Fruit fly (Drosophila melanogaster) whole organism, adult: ENCODE results near the gene Bicra.

Experiments
- CG11617 ChIP-seq: fragments of 200-800 bp; sonication (Bioruptor generic); optimal IDR thresholded peaks from 2 replicates; lab custom pipeline; 2017; ENCODE audit warnings: mild to moderate bottlenecking, missing biosample characterization, missing genetic modification reagents, missing genetic modification characterization
- CG12768 ChIP-seq: fragments of 200-800 bp; sonication (Bioruptor generic); optimal IDR thresholded peaks from 2 replicates; lab custom pipeline; 2017; ENCODE audit warnings: missing biosample characterization, missing genetic modification characterization, mild to moderate bottlenecking, moderate library complexity, missing genetic modification reagents
- CG14711 ChIP-seq: fragments of 200-800 bp; sonication (Bioruptor generic); optimal IDR thresholded peaks from 2 replicates; lab custom pipeline; 2018; ENCODE audit warnings: missing biosample characterization, mild to moderate bottlenecking, missing genetic modification characterization, moderate library complexity
- CG1620 ChIP-seq: fragments of 200-800 bp; sonication (Bioruptor generic); optimal IDR thresholded peaks from 2 replicates; lab custom pipeline; 2016; ENCODE audit warnings: missing biosample characterization, missing genetic modification characterization
- CG33017 ChIP-seq: fragments of 200-800 bp; sonication (Bioruptor generic); optimal IDR thresholded peaks from 2 replicates; lab custom pipeline; 2018; ENCODE audit warnings: missing biosample characterization, mild to moderate bottlenecking, missing genetic modification characterization, moderate library complexity
- CG5204 ChIP-seq: fragments of 200-800 bp; sonication (Bioruptor generic); optimal IDR thresholded peaks from 2 replicates; lab custom pipeline; 2016; ENCODE audit warnings: missing biosample characterization, missing genetic modification characterization
- CG7045 ChIP-seq: fragments of 200-800 bp; sonication (Bioruptor generic); optimal IDR thresholded peaks from 2 replicates; lab custom pipeline; 2017; ENCODE audit warnings: missing biosample characterization, mild to moderate bottlenecking, missing genetic modification characterization
- CG7101 ChIP-seq: fragments of 200-800 bp; sonication (Bioruptor generic); optimal IDR thresholded peaks from 2 replicates; lab custom pipeline; 2018; ENCODE audit warnings: missing biosample characterization, mild to moderate bottlenecking, missing genetic modification characterization, moderate library complexity
- Clk ChIP-seq: fragments of 200-800 bp; sonication (Bioruptor generic); optimal IDR thresholded peaks from 2 replicates; lab custom pipeline; 2017; ENCODE audit warnings: missing biosample characterization, missing genetic modification characterization
- Crg-1 ChIP-seq: fragments of 200-800 bp; sonication (Bioruptor generic); optimal IDR thresholded peaks from 2 replicates; lab custom pipeline; 2016; ENCODE audit warnings: missing biosample characterization, missing genetic modification characterization
- Hr96 ChIP-seq: fragments of 200-800 bp; sonication (Bioruptor generic); optimal IDR thresholded peaks from 2 replicates; lab custom pipeline; 2016; ENCODE audit warnings: missing biosample characterization, missing genetic modification characterization
- Mnt ChIP-seq: fragments of 200-800 bp; sonication (Bioruptor generic); optimal IDR thresholded peaks from 2 replicates; lab custom pipeline; 2016; ENCODE audit warnings: missing biosample characterization, mild to moderate bottlenecking, missing genetic modification characterization
- bab1 ChIP-seq: fragments of 200-800 bp; sonication (Bioruptor generic); optimal IDR thresholded peaks from 3 replicates; lab custom pipeline; 2019; ENCODE audit warnings: missing biosample characterization, mild to moderate bottlenecking, missing genetic modification characterization, moderate library complexity
- cic ChIP-seq: fragments of 200-800 bp; sonication (Bioruptor generic); optimal IDR thresholded peaks from 2 replicates; lab custom pipeline; 2017; ENCODE audit warnings: missing biosample characterization, mild to moderate bottlenecking, missing genetic modification characterization, moderate library complexity
- cnc ChIP-seq, 2 experiments: fragments of >200 bp; optimal IDR thresholded peaks; 2 replicates each; lab custom pipeline; 2017
- kay ChIP-seq: fragments of 200-800 bp; sonication (Bioruptor generic); peaks from one replicate; lab custom pipeline; 2016; ENCODE audit warnings: missing biosample characterization, missing genetic modification characterization, borderline replicate concordance
- ovo ChIP-seq: fragments of 200-800 bp; sonication (Bioruptor generic); optimal IDR thresholded peaks from 2 replicates; lab custom pipeline; 2016; ENCODE audit warnings: missing biosample characterization, missing genetic modification characterization
- pad ChIP-seq: fragments of 200-800 bp; sonication (Bioruptor generic); optimal IDR thresholded peaks from 3 replicates; lab custom pipeline; 2017; ENCODE audit warnings: missing biosample characterization, missing genetic modification characterization, mild to moderate bottlenecking, moderate library complexity, missing genetic modification reagents
- tj ChIP-seq: fragments of 200-800 bp; sonication (Bioruptor generic); optimal IDR thresholded peaks from 3 replicates; lab custom pipeline; 2017; ENCODE audit warnings: missing biosample characterization, mild to moderate bottlenecking, missing genetic modification characterization, moderate library complexity
- toe ChIP-seq: fragments of 200-800 bp; sonication (Bioruptor generic); optimal IDR thresholded peaks from 2 replicates; lab custom pipeline; 2016; ENCODE audit warnings: missing biosample characterization, missing genetic modification characterization

Gene Bicra

dm6 chr3R:29063921-29064460 lies 1.2 kb downstream of the Bicra start:
- TF ChIP-seq tj (GFP tag; lab: Kevin White, UChicago) (no peak), CG5204 (GFP tag; lab: Kevin White, UChicago) (no peak), toe (GFP tag; lab: Kevin White, UChicago) (no peak), Hr96 (GFP tag; lab: Kevin White, UChicago) (no peak)

DNA sequence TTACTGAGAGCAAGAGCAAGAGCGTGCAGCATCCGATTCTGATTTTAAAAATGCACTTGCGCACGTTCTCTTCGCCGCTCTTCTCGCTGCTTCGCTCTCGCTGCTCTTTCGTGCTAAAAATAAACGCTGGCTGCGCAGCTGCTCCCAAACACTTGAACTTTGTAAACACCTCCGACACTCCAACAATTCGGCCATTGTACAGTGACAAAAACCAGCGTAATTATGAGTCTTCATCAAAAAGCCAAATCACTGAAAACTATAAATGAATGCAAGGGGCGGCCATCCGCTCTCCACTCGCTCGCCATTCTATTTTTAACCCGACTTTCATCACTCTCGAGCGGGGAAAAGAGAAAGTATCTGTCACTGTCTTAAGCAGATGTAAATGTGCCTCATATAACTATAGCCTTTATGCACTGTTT lies 1.9 kb downstream of the Bicra start:
- peak; percentile 15 for TF ChIP-seq CG7045 (GFP tag; lab: Kevin White, UChicago)
- no peak for TF ChIP-seq Hr96 (GFP tag; lab: Kevin White, UChicago)
- no peak for TF ChIP-seq toe (GFP tag; lab: Kevin White, UChicago)
- TF ChIP-seq Clk (GFP tag; lab: Kevin White, UChicago): peak; percentile 24
- TF ChIP-seq CG12768: peak; percentile 1
- TF ChIP-seq bab1 (GFP tag; lab: Kevin White, UChicago): no peak
- TF ChIP-seq tj (GFP tag; lab: Kevin White, UChicago): no peak
- no peak for TF ChIP-seq CG1620
- no peak for TF ChIP-seq cnc (optimal IDR thresholded peaks at IDR 0.05; lab: Kevin White, UChicago)
- no peak for TF ChIP-seq CG33017 (tag; lab: Kevin White, UChicago)
- no peak for TF ChIP-seq Crg-1
- TF ChIP-seq cic (GFP tag; lab: Kevin White, UChicago): no peak

dm6 chr3R:29066285-29066684 lies 3.4 kb downstream of the Bicra start:
- no peak for TF ChIP-seq bab1 (GFP tag; lab: Kevin White, UChicago)
- no peak for TF ChIP-seq toe (GFP tag; lab: Kevin White, UChicago)
- peak; percentile 69 for TF ChIP-seq cic (GFP tag; lab: Kevin White, UChicago)
- TF ChIP-seq CG11617 (GFP tag; lab: Kevin White, UChicago): no peak
- TF ChIP-seq CG7101 (tag; lab: Kevin White, UChicago): no peak
- TF ChIP-seq CG5204 (GFP tag; lab: Kevin White, UChicago): no peak
- TF ChIP-seq tj (GFP tag; lab: Kevin White, UChicago): no peak
- TF ChIP-seq Crg-1: peak; percentile 63
- no peak for TF ChIP-seq CG12768
- TF ChIP-seq CG33017 (tag; lab: Kevin White, UChicago): no peak
- no peak for TF ChIP-seq CG14711 (tag; lab: Kevin White, UChicago)
- no peak for TF ChIP-seq CG1620
- TF ChIP-seq CG7045 (GFP tag; lab: Kevin White, UChicago): no peak
- TF ChIP-seq pad (GFP tag; lab: Kevin White, UChicago): peak; percentile 7
- no peak for TF ChIP-seq cnc (optimal IDR thresholded peaks at IDR 0.05; lab: Kevin White, UChicago)
- no peak for TF ChIP-seq kay (GFP tag; lab: Kevin White, UChicago)
- TF ChIP-seq Clk (GFP tag; lab: Kevin White, UChicago): no peak
- peak; percentile 65 for TF ChIP-seq ovo (GFP tag; lab: Kevin White, UChicago)
- TF ChIP-seq Hr96 (GFP tag; lab: Kevin White, UChicago): no peak
- TF ChIP-seq Mnt (GFP tag; lab: Kevin White, UChicago): peak; percentile 32

- TF ChIP-seq CG7045 (GFP tag; lab: Kevin White, UChicago): no peak
- TF ChIP-seq CG33017 (tag; lab: Kevin White, UChicago): peak; percentile 2
- TF ChIP-seq toe (GFP tag; lab: Kevin White, UChicago): no peak
- peak; percentile 28 for TF ChIP-seq cic (GFP tag; lab: Kevin White, UChicago)
- TF ChIP-seq Hr96 (GFP tag; lab: Kevin White, UChicago): no peak
- no peak for TF ChIP-seq CG11617 (GFP tag; lab: Kevin White, UChicago)
- TF ChIP-seq CG5204 (GFP tag; lab: Kevin White, UChicago): no peak
- TF ChIP-seq CG12768: peak; percentile 1
- peak; percentile 69 for TF ChIP-seq Mnt (GFP tag; lab: Kevin White, UChicago)
- no peak for TF ChIP-seq ovo (GFP tag; lab: Kevin White, UChicago)
- no peak for TF ChIP-seq tj (GFP tag; lab: Kevin White, UChicago)
- no peak for TF ChIP-seq Crg-1
Observed at dm6 chr3R:29067091-29067490, 4.3 kb downstream of the Bicra start.

dm6 chr3R:29068430-29069207 lies 5.8 kb downstream of the Bicra start:
- no peak for TF ChIP-seq CG12768
- TF ChIP-seq CG14711 (tag; lab: Kevin White, UChicago): no peak
- TF ChIP-seq Clk (GFP tag; lab: Kevin White, UChicago): no peak
- TF ChIP-seq pad (GFP tag; lab: Kevin White, UChicago): no peak

DNA sequence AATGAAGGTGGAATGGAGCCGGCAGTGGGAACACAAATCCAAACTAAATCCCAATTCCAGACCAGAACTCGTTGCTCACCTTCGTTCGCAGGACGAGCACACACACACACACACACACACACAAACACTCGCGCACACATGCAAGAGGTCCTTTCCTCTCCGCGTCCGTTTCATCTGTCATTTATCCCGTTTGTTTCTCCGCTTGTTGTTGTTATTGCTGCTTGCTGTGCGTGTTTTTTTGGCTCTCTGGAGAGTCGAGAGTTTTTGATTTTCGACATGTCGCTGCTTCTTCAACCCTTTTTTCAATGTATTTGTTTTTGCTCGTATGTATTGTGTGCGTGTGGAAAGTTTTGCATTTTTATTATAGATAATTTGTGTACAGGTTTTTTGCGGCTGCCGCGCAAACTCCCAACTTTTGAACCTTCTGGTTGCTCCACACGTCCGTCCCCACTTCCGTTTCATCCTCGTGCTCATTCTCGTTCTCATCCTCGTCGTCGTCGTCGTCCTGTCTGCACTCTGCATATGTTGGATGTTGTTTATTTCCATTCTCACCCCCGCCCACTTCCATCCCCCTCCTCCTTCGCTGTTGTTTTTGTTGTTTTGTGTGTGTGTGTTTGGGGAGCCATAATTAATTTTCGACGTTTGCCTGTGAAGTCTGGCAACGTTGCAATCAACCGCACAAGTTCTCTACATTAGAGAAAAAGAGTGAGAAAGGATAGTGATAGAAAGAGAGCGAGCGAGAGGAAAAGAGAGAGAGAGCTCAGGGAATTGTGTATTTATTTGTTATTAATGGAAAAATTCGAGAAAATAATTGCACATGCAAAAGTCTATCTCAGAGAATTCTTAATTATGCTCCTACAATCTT lies 6.6 kb downstream of the Bicra start:
- no peak for TF ChIP-seq pad (GFP tag; lab: Kevin White, UChicago)
- no peak for TF ChIP-seq Hr96 (GFP tag; lab: Kevin White, UChicago)
- TF ChIP-seq tj (GFP tag; lab: Kevin White, UChicago): no peak
- no peak for TF ChIP-seq CG14711 (tag; lab: Kevin White, UChicago)
- no peak for TF ChIP-seq CG12768
- no peak for TF ChIP-seq kay (GFP tag; lab: Kevin White, UChicago)
- no peak for TF ChIP-seq Crg-1
- no peak for TF ChIP-seq bab1 (GFP tag; lab: Kevin White, UChicago)
- TF ChIP-seq CG7045 (GFP tag; lab: Kevin White, UChicago): no peak
- TF ChIP-seq cic (GFP tag; lab: Kevin White, UChicago): no peak
- TF ChIP-seq CG5204 (GFP tag; lab: Kevin White, UChicago): no peak
- TF ChIP-seq cnc (optimal IDR thresholded peaks at IDR 0.05; lab: Kevin White, UChicago): no peak
